Worm (Caenorhabditis elegans) whole organism, early embryonic: Measurements from ENCODE around the gene C29E4.15.

Experiments
- B0310.2 ChIP-seq: sonication (generic microtip); optimal IDR thresholded peaks from 2 replicates; lab custom pipeline; 2016; ENCODE audit warnings: mild to moderate bottlenecking, missing genetic modification characterization, missing compliant biosample characterization
- F13C5.2 ChIP-seq: sonication (generic microtip); optimal IDR thresholded peaks from 2 replicates; lab custom pipeline; 2017; ENCODE audit warnings: mild to moderate bottlenecking, missing genetic modification characterization, inconsistent platforms, missing compliant biosample characterization
- aly-1 ChIP-seq: sonication (generic microtip); optimal IDR thresholded peaks from 2 replicates; lab custom pipeline; 2016; ENCODE audit warnings: missing genetic modification characterization, missing compliant biosample characterization
- ama-1 ChIP-seq: fragments of 150-350 bp; optimal IDR thresholded peaks from 2 replicates; lab custom pipeline; 2014
- ceh-13 ChIP-seq: fragments of 200-800 bp; sonication (Bioruptor generic); optimal IDR thresholded peaks from 2 replicates; lab custom pipeline; 2018; ENCODE audit warnings: mild to moderate bottlenecking, missing genetic modification characterization, missing compliant biosample characterization
- ceh-36 ChIP-seq: sonication (generic microtip); optimal IDR thresholded peaks from 2 replicates; lab custom pipeline; 2016; ENCODE audit warnings: missing genetic modification characterization, inconsistent platforms, missing compliant biosample characterization
- ets-7 ChIP-seq: sonication (generic microtip); optimal IDR thresholded peaks from 2 replicates; lab custom pipeline; 2016; ENCODE audit warnings: missing genotype, missing genetic modification characterization, missing compliant biosample characterization
- flt-1 ChIP-seq: fragments of 200-800 bp; sonication (Bioruptor generic); IDR thresholded peaks from 2 replicates; pipeline ENCODE4 v1.3.6; 2022; ENCODE audit warnings: missing genetic modification characterization, missing compliant biosample characterization
- hmbx-1 ChIP-seq: sonication (generic microtip); optimal IDR thresholded peaks from 2 replicates; lab custom pipeline; 2016; ENCODE audit warnings: mild to moderate bottlenecking, missing genetic modification characterization, missing compliant biosample characterization
- hmg-4 ChIP-seq: fragments of 200-800 bp; sonication (Bioruptor generic); optimal IDR thresholded peaks from 2 replicates; lab custom pipeline; 2018; ENCODE audit warnings: mild to moderate bottlenecking, missing genetic modification characterization, missing compliant biosample characterization
- hnd-1 ChIP-seq: sonication (generic microtip); optimal IDR thresholded peaks from 2 replicates; lab custom pipeline; 2016; ENCODE audit warnings: missing genetic modification characterization, missing compliant biosample characterization
- pes-1 ChIP-seq: fragments of 200-800 bp; sonication (Bioruptor generic); IDR thresholded peaks from 2 replicates; pipeline ENCODE4 v1.3.6; 2022; ENCODE audit warnings: missing genetic modification reagents, missing genetic modification characterization, missing compliant biosample characterization
- scrt-1 ChIP-seq: fragments of 200-800 bp; sonication (Bioruptor generic); IDR thresholded peaks from 2 replicates; pipeline ENCODE4 v1.3.6; 2022; ENCODE audit warnings: missing genetic modification characterization, missing compliant biosample characterization
- sea-1 ChIP-seq: fragments of 200-800 bp; sonication (Bioruptor generic); conservative IDR thresholded peaks from 2 replicates; pipeline ENCODE4 v1.3.6; 2022; ENCODE audit warnings: missing genetic modification characterization, missing compliant biosample characterization
- tbx-11 ChIP-seq: fragments of 200-800 bp; sonication (Bioruptor generic); IDR thresholded peaks from 2 replicates; pipeline ENCODE4 v1.3.6; 2022; ENCODE audit warnings: missing genetic modification characterization, missing compliant biosample characterization
- tbx-37 ChIP-seq: fragments of 200-800 bp; sonication (Bioruptor generic); conservative IDR thresholded peaks from 2 replicates; pipeline ENCODE4 v1.3.6; 2022; ENCODE audit warnings: missing genetic modification reagents, missing genetic modification characterization, missing compliant biosample characterization
- tra-4 ChIP-seq: sonication (generic microtip); optimal IDR thresholded peaks from 2 replicates; lab custom pipeline; 2017; ENCODE audit warnings: missing genetic modification characterization, missing compliant biosample characterization

Gene C29E4.15

ce11 chrIII:7996353-7996752 lies 43.9 kb downstream of the C29E4.15 start, which contains the start of gene npr-17:
Gene npr-17 (minus strand): TSS chrIII:7996453.
- no peak for TF ChIP-seq tra-4 (tag; lab: Kevin White, UChicago)
- no peak for TF ChIP-seq pes-1 (GFP tag; lab: Robert Waterston, UW)
- TF ChIP-seq hmg-4 (GFP tag; lab: Kevin White, UChicago) = no peak
- TF ChIP-seq F13C5.2 (tag; lab: Kevin White, UChicago) = no peak
- no peak for TF ChIP-seq sea-1 (GFP tag; lab: Robert Waterston, UW)
- TF ChIP-seq hnd-1 (tag; lab: Kevin White, UChicago) = no peak
- TF ChIP-seq B0310.2 (tag; lab: Kevin White, UChicago) = no peak
- TF ChIP-seq ceh-36 = no peak
- TF ChIP-seq tbx-11 = no peak
- TF ChIP-seq hmbx-1 (tag; lab: Kevin White, UChicago) = no peak
- no peak for TF ChIP-seq aly-1 (tag; lab: Kevin White, UChicago)
- TF ChIP-seq ama-1 = no peak
- TF ChIP-seq tbx-37 = no peak
- TF ChIP-seq flt-1 (GFP tag; lab: Robert Waterston, UW) = no peak
- TF ChIP-seq scrt-1 = no peak
- no peak for TF ChIP-seq ceh-13 (GFP tag; lab: Kevin White, UChicago)
- no peak for TF ChIP-seq ets-7 (tag; lab: Kevin White, UChicago)

ce11 chrIII:7997447-7998046 lies 45.1 kb downstream of the C29E4.15 start:
- no peak for TF ChIP-seq hnd-1 (tag; lab: Kevin White, UChicago)
- TF ChIP-seq hmbx-1 (tag; lab: Kevin White, UChicago) = no peak
- no peak for TF ChIP-seq pes-1 (GFP tag; lab: Robert Waterston, UW)
- TF ChIP-seq sea-1 (GFP tag; lab: Robert Waterston, UW) = no peak
- no peak for TF ChIP-seq flt-1 (GFP tag; lab: Robert Waterston, UW)

ce11 chrIII:8001557-8001956 lies 49.1 kb downstream of the C29E4.15 start:
- no peak for TF ChIP-seq scrt-1
- no peak for TF ChIP-seq F13C5.2 (tag; lab: Kevin White, UChicago)
- no peak for TF ChIP-seq pes-1 (GFP tag; lab: Robert Waterston, UW)
- TF ChIP-seq ama-1 = no peak
- no peak for TF ChIP-seq tbx-11
- TF ChIP-seq tbx-37 = no peak
- TF ChIP-seq sea-1 (GFP tag; lab: Robert Waterston, UW) = no peak
- TF ChIP-seq tra-4 (tag; lab: Kevin White, UChicago) = no peak

ce11 chrIII:8004091-8004490 lies 51.7 kb downstream of the C29E4.15 start, which contains the start of gene C06G4.6:
Gene C06G4.6 (plus strand): TSS chrIII:8004391.
- TF ChIP-seq hmg-4 (GFP tag; lab: Kevin White, UChicago) (no peak), scrt-1 (no peak), ceh-36 (no peak), hmbx-1 (tag; lab: Kevin White, UChicago) (no peak), ets-7 (tag; lab: Kevin White, UChicago) (no peak), sea-1 (GFP tag; lab: Robert Waterston, UW) (no peak), flt-1 (GFP tag; lab: Robert Waterston, UW) (no peak), ama-1 (no peak), B0310.2 (tag; lab: Kevin White, UChicago) (no peak), tbx-11 (no peak), F13C5.2 (tag; lab: Kevin White, UChicago) (no peak), aly-1 (tag; lab: Kevin White, UChicago) (no peak)
